Worm (Caenorhabditis elegans): Measurements from ENCODE around the gene dyrb-1.
A peak's percentile ranks its signal among the peaks of the same experiment; 100 is the strongest.

The dyrb-1 gene

DNA sequence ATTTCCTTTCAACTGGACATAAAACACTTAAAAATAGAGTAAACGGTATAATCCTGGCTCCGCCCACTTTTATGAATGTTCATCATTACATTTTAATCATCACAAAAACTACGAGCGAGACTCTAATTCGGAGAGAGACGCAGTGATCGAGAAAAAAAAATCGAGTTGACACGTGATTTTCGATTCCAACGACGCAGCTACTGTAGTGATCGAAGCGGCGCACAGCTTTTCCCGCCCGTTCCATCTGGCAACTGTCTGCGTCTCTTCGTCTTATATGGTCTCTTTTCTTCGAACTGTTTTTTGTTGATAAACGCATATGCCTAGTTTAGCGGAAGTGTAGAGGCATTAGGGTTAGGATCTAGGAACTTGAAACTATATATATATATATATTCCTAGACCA, 6.8 kb upstream of the dyrb-1 start (continued):
- no peak for TF ChIP-seq hlh-4 (tag; optimal IDR thresholded peaks at IDR 0.05)
- no peak for TF ChIP-seq lir-3 (tag; optimal IDR thresholded peaks at IDR 0.05; ENCODE audit: poor library complexity)
- no peak for TF ChIP-seq vab-15 (tag; optimal IDR thresholded peaks at IDR 0.05)
- no peak for TF ChIP-seq nhr-84 (tag; optimal IDR thresholded peaks at IDR 0.05)
- TF ChIP-seq fkh-4 (tag; optimal IDR thresholded peaks at IDR 0.05; ENCODE audit: borderline replicate concordance) = no peak
- TF ChIP-seq F16B12.6 (tag; optimal IDR thresholded peaks at IDR 0.05) = no peak
- peak; percentile 9 for TF ChIP-seq ztf-4 (tag; optimal IDR thresholded peaks at IDR 0.05)
- no peak for TF ChIP-seq alr-1 (tag; optimal IDR thresholded peaks at IDR 0.05; ENCODE audit: borderline replicate concordance)
- no peak for TF ChIP-seq zag-1 (tag; optimal IDR thresholded peaks at IDR 0.05)
- TF ChIP-seq zip-4 (GFP tag; optimal IDR thresholded peaks at IDR 0.05) = no peak
- TF ChIP-seq swsn-7 (tag; optimal IDR thresholded peaks at IDR 0.05) = no peak
- no peak for TF ChIP-seq egl-27 (tag; optimal IDR thresholded peaks at IDR 0.05)
- TF ChIP-seq nhr-47 (tag; optimal IDR thresholded peaks at IDR 0.05) = no peak
- peak in 1 of 2 experiments; percentile 9 for TF ChIP-seq mdl-1 (tag; optimal IDR thresholded peaks at IDR 0.05)
- no peak for TF ChIP-seq ceh-90 (tag; optimal IDR thresholded peaks at IDR 0.05)
- no peak for TF ChIP-seq nhr-19 (GFP tag; conservative IDR thresholded peaks at IDR 0.05)
- no peak for TF ChIP-seq tlp-1 (tag; optimal IDR thresholded peaks at IDR 0.05)

DNA sequence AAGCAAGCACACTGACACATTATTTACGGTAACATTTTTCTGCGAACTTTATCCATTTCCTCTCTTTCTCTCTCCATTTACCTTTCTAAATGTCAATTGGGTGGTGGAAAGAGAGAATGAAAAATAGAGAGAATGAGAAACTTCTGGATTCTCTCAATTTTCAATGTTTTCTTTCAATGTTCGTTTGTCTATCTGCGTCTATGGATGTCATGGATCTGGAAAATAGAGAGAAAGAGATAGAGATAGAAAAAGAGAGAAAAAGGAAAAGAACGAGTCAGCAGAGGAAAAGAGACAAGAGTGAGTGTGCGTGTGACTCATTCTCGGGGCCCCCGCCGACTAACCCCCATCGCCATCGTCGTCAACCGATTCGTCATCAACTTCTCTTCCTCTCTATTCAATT, 5.9 kb upstream of the dyrb-1 start, which contains the start of gene jun-1:
Gene jun-1, plus strand, starts transcription at position 307 of the 400 bp plus-strand sequence.
- peak; percentile 29 for TF ChIP-seq lin-39 (tag; optimal IDR thresholded peaks at IDR 0.05)
- peak in 1 of 2 experiments; percentile 69 for TF ChIP-seq mdl-1 (tag; optimal IDR thresholded peaks at IDR 0.05)
- TF ChIP-seq vab-15 (tag; optimal IDR thresholded peaks at IDR 0.05) = no peak
- TF ChIP-seq lsy-2 (tag; optimal IDR thresholded peaks at IDR 0.05) = peak; percentile 85 to 95
- TF ChIP-seq nhr-12 (tag; optimal IDR thresholded peaks at IDR 0.05) = no peak
- peak; percentile 83 for TF ChIP-seq grh-1 (GFP tag; IDR thresholded peaks at IDR 0.05)
- TF ChIP-seq C16A3.4 (tag; optimal IDR thresholded peaks at IDR 0.05) = peak; percentile 78
- no peak for TF ChIP-seq ceh-90 (tag; optimal IDR thresholded peaks at IDR 0.05)
- TF ChIP-seq dsc-1 (tag; optimal IDR thresholded peaks at IDR 0.05) = peak; percentile 54
- no peak for TF ChIP-seq unc-30 (tag; optimal IDR thresholded peaks at IDR 0.05)
- no peak for TF ChIP-seq F16B12.6 (tag; optimal IDR thresholded peaks at IDR 0.05)
- TF ChIP-seq efl-1 (optimal IDR thresholded peaks at IDR 0.05) = peak; percentile 82 to 90
- peak; percentile 59 to 95 for TF ChIP-seq efl-1 (GFP tag; optimal IDR thresholded peaks at IDR 0.05 in 1 of 2)
- no peak for TF ChIP-seq Y116A8C.19 (tag; optimal IDR thresholded peaks at IDR 0.05; ENCODE audit: borderline replicate concordance)
- peak; percentile 70 for TF ChIP-seq snpc-4 (tag; optimal IDR thresholded peaks at IDR 0.05)
- TF ChIP-seq elt-3 (tag; optimal IDR thresholded peaks at IDR 0.05) = peak in 3 of 6 experiments; percentile 48 to 93 (median 87)
- TF ChIP-seq lin-15B (tag; optimal IDR thresholded peaks at IDR 0.05) = peak; percentile 37
- peak; percentile 98 for TF ChIP-seq nhr-85 (tag)
- TF ChIP-seq fos-1 (tag; optimal IDR thresholded peaks at IDR 0.05) = peak; percentile 100
- TF ChIP-seq snu-23 (GFP tag; optimal IDR thresholded peaks at IDR 0.05) = peak; percentile 93
- TF ChIP-seq tlp-1 (tag; optimal IDR thresholded peaks at IDR 0.05) = no peak
- peak; percentile 65 for TF ChIP-seq rnt-1 (tag; optimal IDR thresholded peaks at IDR 0.05)
- TF ChIP-seq sox-4 (tag; optimal IDR thresholded peaks at IDR 0.05) = no peak
- TF ChIP-seq C04F5.9 (tag; optimal IDR thresholded peaks at IDR 0.05) = peak; percentile 39
- peak; percentile 71 for TF ChIP-seq aly-2 (tag; optimal IDR thresholded peaks at IDR 0.05)
- TF ChIP-seq hpl-2 (GFP tag; optimal IDR thresholded peaks at IDR 0.05) = peak; percentile 37
- peak; percentile 36 for TF ChIP-seq unc-130 (tag; optimal IDR thresholded peaks at IDR 0.05)
- TF ChIP-seq nhr-71 (tag; optimal IDR thresholded peaks at IDR 0.05) = peak; percentile 96
- peak; percentile 49 for TF ChIP-seq fkh-10 (GFP tag; optimal IDR thresholded peaks at IDR 0.05)
- no peak for TF ChIP-seq ama-1 (optimal IDR thresholded peaks at IDR 0.05)
- peak; percentile 28 for TF ChIP-seq sup-37 (GFP tag; optimal IDR thresholded peaks at IDR 0.05)
- peak; percentile 76 for TF ChIP-seq blmp-1 (tag; optimal IDR thresholded peaks at IDR 0.05)
- TF ChIP-seq nhr-19 (GFP tag; conservative IDR thresholded peaks at IDR 0.05) = peak; percentile 84
- no peak for TF ChIP-seq unc-62 (GFP tag; optimal IDR thresholded peaks at IDR 0.05)
- TF ChIP-seq ceh-82 (tag; optimal IDR thresholded peaks at IDR 0.05) = peak; percentile 58 to 84 (median 61)
- peak; percentile 49; the same call in 1 of the 2 replicates for TF ChIP-seq ceh-88 (GFP tag; IDR thresholded peaks at IDR 0.05)
- peak; percentile 63 to 69 (median 66) for TF ChIP-seq dpl-1 (GFP tag; optimal IDR thresholded peaks at IDR 0.05)
- peak; percentile 14 for TF ChIP-seq egl-13 (tag; optimal IDR thresholded peaks at IDR 0.05)
- TF ChIP-seq nhr-237 (tag; optimal IDR thresholded peaks at IDR 0.05) = peak; percentile 92
- peak; percentile 14 for TF ChIP-seq aha-1 (tag; optimal IDR thresholded peaks at IDR 0.05)
- TF ChIP-seq nhr-20 (tag; optimal IDR thresholded peaks at IDR 0.05) = peak; percentile 96
- peak; percentile 68 for TF ChIP-seq ztf-4 (tag; optimal IDR thresholded peaks at IDR 0.05)
